Worm (Caenorhabditis elegans) whole organism, young adult: ENCODE measurements around the gene T14G12.12.

ENCODE experiments used
- B0336.3 ChIP-seq: fragments of 200-800 bp; sonication (Bioruptor generic); IDR thresholded peaks from 2 replicates; pipeline ENCODE4 v1.3.6; 2022; ENCODE audit warnings: missing genetic modification characterization, missing compliant biosample characterization
- F10E7.11 ChIP-seq: sonication (generic microtip); optimal IDR thresholded peaks from 2 replicates; lab custom pipeline; 2017; ENCODE audit warnings: mild to moderate bottlenecking, missing genetic modification characterization, moderate library complexity, missing compliant biosample characterization
- F37B4.10 ChIP-seq: fragments of 200-800 bp; sonication (Bioruptor generic); IDR thresholded peaks from 2 replicates; pipeline ENCODE4 v1.3.6; 2022; ENCODE audit warnings: missing genetic modification characterization, missing compliant biosample characterization
- F52B5.7 ChIP-seq: sonication (generic microtip); optimal IDR thresholded peaks from 2 replicates; lab custom pipeline; 2016; ENCODE audit warnings: mild to moderate bottlenecking, missing genetic modification characterization, missing compliant biosample characterization
- K11D2.4 ChIP-seq: fragments of 200-800 bp; sonication (Bioruptor generic); IDR thresholded peaks from 2 replicates; pipeline ENCODE4 v1.3.6; 2022; ENCODE audit warnings: missing genetic modification reagents, missing genetic modification characterization, missing compliant biosample characterization
- T26A5.8 ChIP-seq: sonication (generic microtip); optimal IDR thresholded peaks from 2 replicates; lab custom pipeline; 2016; ENCODE audit warnings: missing genetic modification characterization, missing compliant biosample characterization
- Y67H2A.10 ChIP-seq: fragments of 200-800 bp; sonication (Bioruptor generic); conservative IDR thresholded peaks from 2 replicates; pipeline ENCODE4 v1.3.6; 2022; ENCODE audit warnings: missing genetic modification reagents, missing genetic modification characterization, missing compliant biosample characterization
- Y79H2A.3 ChIP-seq: fragments of 200-800 bp; sonication (Bioruptor generic); conservative IDR thresholded peaks from 2 replicates; pipeline ENCODE4 v1.3.6; 2022; ENCODE audit warnings: missing genetic modification reagents, missing genetic modification characterization, missing compliant biosample characterization
- Y95B8A.8 ChIP-seq: fragments of 200-800 bp; sonication (Bioruptor generic); IDR thresholded peaks from 2 replicates; pipeline ENCODE4 v1.3.6; 2022; ENCODE audit warnings: missing genetic modification reagents, missing genetic modification characterization, missing compliant biosample characterization
- attf-6 ChIP-seq: fragments of 200-800 bp; sonication (Bioruptor generic); IDR thresholded peaks from 2 replicates; pipeline ENCODE4 v1.3.6; 2022; ENCODE audit warnings: missing genetic modification reagents, missing genetic modification characterization, missing compliant biosample characterization
- bed-1 ChIP-seq: fragments of 200-800 bp; sonication (Bioruptor generic); IDR thresholded peaks from 2 replicates; pipeline ENCODE4 v1.3.6; 2022; ENCODE audit warnings: missing genetic modification reagents, missing genetic modification characterization, missing compliant biosample characterization
- ceh-100 ChIP-seq: fragments of 200-800 bp; sonication (Bioruptor generic); IDR thresholded peaks from 2 replicates; pipeline ENCODE4 v1.3.6; 2022; ENCODE audit warnings: missing genetic modification reagents, missing genetic modification characterization, missing compliant biosample characterization
- dpff-1 ChIP-seq: sonication (generic microtip); optimal IDR thresholded peaks from 2 replicates; lab custom pipeline; 2017; ENCODE audit warnings: mild to moderate bottlenecking, missing genetic modification characterization, missing compliant biosample characterization
- gei-17 ChIP-seq: fragments of 200-800 bp; sonication (Bioruptor generic); optimal IDR thresholded peaks from 2 replicates; lab custom pipeline; 2018; ENCODE audit warnings: mild to moderate bottlenecking, missing genetic modification characterization, missing compliant biosample characterization
- hmg-20 ChIP-seq: fragments of 200-800 bp; sonication (Bioruptor generic); IDR thresholded peaks from 2 replicates; pipeline ENCODE4 v1.3.6; 2022; ENCODE audit warnings: missing genetic modification reagents, missing genetic modification characterization, missing compliant biosample characterization
- let-607 ChIP-seq, 2 experiments: fragments of 200-800 bp in 1 of 2; sonication (Bioruptor generic) in 1 of 2; sonication (generic microtip) in 1 of 2; optimal IDR thresholded peaks; 2 replicates each; lab custom pipeline; 2016 to 2018; ENCODE audit warnings: mild to moderate bottlenecking in 2 of 2, missing compliant biosample characterization in 2 of 2, missing genetic modification characterization in 2 of 2, moderate library complexity in 2 of 2, missing genotype in 1 of 2
- lin-35 ChIP-seq, 3 experiments: fragments of 150-350 bp in 2 of 3; sonication (generic microtip) in 1 of 3; optimal IDR thresholded peaks; 2 replicates each; lab custom pipeline; 2014 to 2018; ENCODE audit warnings: missing biosample characterization in 3 of 3, missing genetic modification characterization in 3 of 3, missing genetic modification reagents in 3 of 3
- mcd-1 ChIP-seq: fragments of 200-800 bp; sonication (Bioruptor generic); IDR thresholded peaks from 2 replicates; pipeline ENCODE4 v1.3.6; 2022; ENCODE audit warnings: missing genetic modification reagents, missing genetic modification characterization, missing compliant biosample characterization
- nhr-120 ChIP-seq: fragments of 200-800 bp; sonication (Bioruptor generic); IDR thresholded peaks from 2 replicates; pipeline ENCODE4 v1.3.6; 2022; ENCODE audit warnings: missing genetic modification characterization, missing compliant biosample characterization
- nhr-80 ChIP-seq: sonication (generic microtip); optimal IDR thresholded peaks from 2 replicates; lab custom pipeline; 2016; ENCODE audit warnings: missing genetic modification characterization, missing compliant biosample characterization
- rpc-1 ChIP-seq, 2 experiments: fragments of 150-350 bp in 1 of 2; sonication (generic microtip) in 1 of 2; optimal IDR thresholded peaks; 2 replicates each; lab custom pipeline; 2014 to 2018; ENCODE audit warnings: missing biosample characterization in 1 of 2, missing genetic modification characterization in 1 of 2, missing genetic modification reagents in 1 of 2, missing genotype in 1 of 2
- sea-2 ChIP-seq: fragments of 200-800 bp; sonication (Bioruptor generic); IDR thresholded peaks from 2 replicates; pipeline ENCODE4 v1.3.6; 2022; ENCODE audit warnings: missing genetic modification characterization, missing compliant biosample characterization
- snpc-3.4 ChIP-seq: sonication (generic microtip); optimal IDR thresholded peaks from 2 replicates; lab custom pipeline; 2017; ENCODE audit warnings: missing genetic modification characterization, mild to moderate bottlenecking, missing compliant biosample characterization, antibody characterized with exemption, moderate library complexity, missing genotype, missing genetic modification reagents
- snpc-4 ChIP-seq, 5 experiments: fragments of 150-350 bp in 1 of 5; sonication (generic microtip) in 4 of 5; optimal IDR thresholded peaks; 2 replicates each; lab custom pipeline; 2014 to 2018; ENCODE audit warnings: missing genetic modification characterization in 5 of 5, missing biosample characterization in 3 of 5, antibody characterized with exemption in 2 of 5, mild to moderate bottlenecking in 2 of 5, missing compliant biosample characterization in 2 of 5, missing genotype in 2 of 5, moderate library complexity in 2 of 5, missing genetic modification reagents in 1 of 5
- sptf-2 ChIP-seq: fragments of 200-800 bp; sonication (Bioruptor generic); optimal IDR thresholded peaks from 2 replicates; lab custom pipeline; 2018; ENCODE audit warnings: mild to moderate bottlenecking, missing genetic modification characterization, missing compliant biosample characterization
- unc-130 ChIP-seq: sonication (generic microtip); optimal IDR thresholded peaks from 2 replicates; lab custom pipeline; 2016; ENCODE audit warnings: missing genetic modification reagents, missing genetic modification characterization, missing compliant biosample characterization
- ztf-3 ChIP-seq: fragments of 200-800 bp; sonication (Bioruptor generic); optimal IDR thresholded peaks from 2 replicates; lab custom pipeline; 2018; ENCODE audit warnings: mild to moderate bottlenecking, missing genetic modification characterization, missing compliant biosample characterization

Gene T14G12.12

DNA sequence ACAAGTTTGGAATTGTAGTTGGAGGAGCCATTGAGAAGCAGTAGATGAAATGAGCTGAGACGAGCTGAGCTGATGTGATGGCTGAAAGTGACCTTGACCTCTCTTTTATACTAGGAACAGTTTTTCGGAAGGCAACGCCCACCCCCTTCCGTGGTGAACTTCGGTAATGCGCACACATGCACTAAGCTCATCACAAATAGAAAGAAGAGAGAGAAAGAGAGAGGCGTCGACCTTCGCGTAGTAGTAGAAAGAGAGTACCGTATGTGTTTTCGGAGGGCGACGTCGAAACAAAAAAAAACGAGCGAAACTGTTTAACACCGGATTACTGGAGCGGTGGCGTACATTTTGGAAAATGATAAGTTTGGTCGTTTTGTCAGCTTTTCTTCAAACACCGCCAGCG, 22.7 kb upstream of the T14G12.12 start, which contains the start of gene marg-1:
Gene marg-1, minus strand, starts transcription at position 101 of the 400 bp plus-strand sequence.
- TF ChIP-seq nhr-120 (GFP tag; lab: Robert Waterston, UW) (no peak), Y79H2A.3 (GFP tag; lab: Robert Waterston, UW) (no peak), ztf-3 (no peak), Y67H2A.10 (GFP tag; lab: Robert Waterston, UW) (no peak), F37B4.10 (GFP tag; lab: Robert Waterston, UW) (no peak), gei-17 (GFP tag; lab: Kevin White, UChicago) (no peak), ceh-100 (no peak), nhr-80 (no peak), F10E7.11 (tag; lab: Kevin White, UChicago) (no peak), sptf-2 (no peak)

ce11 chrX:3773233-3773632, 14.9 kb upstream of the T14G12.12 start:
- TF ChIP-seq mcd-1 (GFP tag; lab: Robert Waterston, UW), result no peak
- no peak for TF ChIP-seq attf-6 (GFP tag; lab: Robert Waterston, UW)
- TF ChIP-seq rpc-1 (optimal IDR thresholded peaks at IDR 0.05; lab: Kevin White, UChicago), result no peak
- TF ChIP-seq rpc-1 (tag; optimal IDR thresholded peaks at IDR 0.05; lab: Kevin White, UChicago), result no peak
- TF ChIP-seq dpff-1 (tag; lab: Kevin White, UChicago), result no peak
- no peak for TF ChIP-seq T26A5.8 (tag; lab: Kevin White, UChicago)
- TF ChIP-seq snpc-4 (GFP tag; optimal IDR thresholded peaks at IDR 0.05; lab: Kevin White, UChicago), result no peak
- TF ChIP-seq snpc-4 (tag; optimal IDR thresholded peaks at IDR 0.05; lab: Kevin White, UChicago), result no peak
- no peak for TF ChIP-seq F10E7.11 (tag; lab: Kevin White, UChicago)
- TF ChIP-seq sea-2 (GFP tag; lab: Robert Waterston, UW), result no peak
- no peak for TF ChIP-seq nhr-120 (GFP tag; lab: Robert Waterston, UW)
- no peak for TF ChIP-seq Y95B8A.8 (GFP tag; lab: Robert Waterston, UW)
- TF ChIP-seq K11D2.4 (GFP tag; lab: Robert Waterston, UW), result no peak

DNA sequence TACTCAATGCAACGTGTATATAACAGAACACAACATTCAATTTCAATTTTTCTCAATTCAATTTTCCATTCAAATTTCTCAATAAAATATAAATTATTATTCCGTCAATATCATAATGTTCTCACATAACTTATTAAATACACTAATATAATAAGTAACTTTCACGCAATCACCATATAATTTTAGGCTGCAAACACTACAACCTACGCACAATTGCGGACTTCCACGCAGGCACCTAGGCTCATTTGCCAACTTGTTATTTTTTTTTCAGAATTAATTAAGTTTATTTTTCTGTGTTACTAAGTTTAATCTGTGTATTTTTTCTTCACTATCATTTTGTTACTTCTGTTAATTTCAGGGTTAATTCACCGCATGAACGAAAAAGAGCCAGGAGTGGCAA, 14.1 kb upstream of the T14G12.12 start, which contains the start of gene F47B7.2:
Gene F47B7.2, plus strand, starts transcription at position 358 of the 400 bp plus-strand sequence.
- TF ChIP-seq bed-1 (GFP tag; lab: Robert Waterston, UW) (no peak), let-607 (tag; optimal IDR thresholded peaks at IDR 0.05; lab: Kevin White, UChicago) (peak; percentile 85 to 91)
- TF ChIP-seq, all 124 proteins: peak for 1

- TF ChIP-seq rpc-1 (optimal IDR thresholded peaks at IDR 0.05; lab: Kevin White, UChicago) (no peak), rpc-1 (tag; optimal IDR thresholded peaks at IDR 0.05; lab: Kevin White, UChicago) (no peak)
Observed at ce11 chrX:3768717-3769116, 10.4 kb upstream of the T14G12.12 start, which contains the start of gene F47B7.5. F47B7.5 (minus strand) TSS chrX:3768817.

DNA sequence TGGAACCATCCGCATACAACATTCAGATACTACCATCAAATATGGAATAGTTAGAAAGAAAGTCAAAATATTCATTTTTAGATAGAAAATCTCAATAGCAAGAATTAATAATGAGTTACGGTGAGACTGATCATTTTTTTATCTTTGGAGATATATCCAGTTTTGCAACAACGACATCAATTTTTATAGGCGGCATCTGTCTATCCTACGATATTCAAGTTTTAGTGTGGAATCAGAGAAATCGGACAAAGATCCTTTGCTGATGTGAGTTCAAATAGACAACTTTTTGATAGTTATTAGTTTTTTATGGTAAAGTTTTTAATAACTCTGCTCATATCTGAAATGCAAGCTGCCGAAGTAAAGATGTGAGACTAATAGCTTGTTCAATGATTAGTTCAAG, 8.3 kb upstream of the T14G12.12 start, which contains the start of gene F47B7.4:
Gene F47B7.4, minus strand, starts transcription at position 101 of the 400 bp plus-strand sequence.
- TF ChIP-seq F52B5.7 (tag; lab: Kevin White, UChicago) (no peak), snpc-3.4 (tag; lab: Kevin White, UChicago) (no peak), lin-35 (GFP tag; optimal IDR thresholded peaks at IDR 0.05; lab: Kevin White, UChicago) (no peak), hmg-20 (GFP tag; lab: Robert Waterston, UW) (no peak)
- TF ChIP-seq, all 124 proteins: peak for 0

DNA sequence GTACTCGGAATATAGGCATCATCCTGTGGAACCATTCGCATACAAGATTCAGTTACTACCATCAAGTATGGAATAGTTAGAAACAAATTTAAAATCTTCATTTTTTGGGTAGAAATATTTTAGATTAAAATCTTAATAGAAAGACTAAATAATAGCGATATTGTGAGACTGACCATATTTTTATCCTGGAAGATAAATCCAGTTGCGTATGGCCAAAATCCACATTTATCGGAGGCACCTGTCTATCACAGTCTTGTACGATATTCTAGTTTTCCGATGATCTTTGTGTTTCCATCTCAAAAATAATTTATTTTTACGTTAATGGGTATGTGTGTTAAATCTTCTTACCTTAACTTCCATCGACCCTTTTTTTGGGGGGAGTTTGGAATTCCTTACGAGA, 6.0 kb upstream of the T14G12.12 start, which contains the start of gene F47B7.3:
Gene F47B7.3, minus strand, starts transcription at position 101 of the 400 bp plus-strand sequence.
- TF ChIP-seq unc-130 (GFP tag; lab: Kevin White, UChicago) (no peak), B0336.3 (GFP tag; lab: Robert Waterston, UW) (no peak), dpff-1 (tag; lab: Kevin White, UChicago) (no peak)
- TF ChIP-seq, all 124 proteins: peak for 0
